Worm (Caenorhabditis elegans) whole organism, L2 larva: Measurements from ENCODE around the gene F48E8.4.

Experiments
- R02D3.7 ChIP-seq: fragments of 150-350 bp; optimal IDR thresholded peaks from 2 replicates; lab custom pipeline; 2014; ENCODE audit warnings: missing biosample characterization, missing genetic modification characterization
- aly-2 ChIP-seq: fragments of 150-350 bp; optimal IDR thresholded peaks from 2 replicates; lab custom pipeline; 2014; ENCODE audit warnings: missing biosample characterization, missing genetic modification characterization
- ama-1 ChIP-seq: fragments of 150-350 bp; optimal IDR thresholded peaks from 2 replicates; lab custom pipeline; 2018; ENCODE audit warnings: inconsistent platforms
- egl-27 ChIP-seq: sonication (generic microtip); optimal IDR thresholded peaks from 3 replicates; lab custom pipeline; 2017; ENCODE audit warnings: missing biosample characterization, missing genetic modification reagents, missing genetic modification characterization
- gmeb-1 ChIP-seq: fragments of 150-350 bp; optimal IDR thresholded peaks from 2 replicates; lab custom pipeline; 2014; ENCODE audit warnings: missing biosample characterization, missing genetic modification characterization
- lin-11 ChIP-seq: fragments of 150-350 bp; sonication (generic microtip); optimal IDR thresholded peaks from 2 replicates; lab custom pipeline; 2014; ENCODE audit warnings: missing biosample characterization, missing genetic modification characterization, inconsistent platforms, mixed read lengths
- nhr-12 ChIP-seq: fragments of 150-350 bp; optimal IDR thresholded peaks from 2 replicates; lab custom pipeline; 2014; ENCODE audit warnings: missing biosample characterization, missing genetic modification characterization
- unc-62 ChIP-seq: fragments of 150-350 bp; optimal IDR thresholded peaks from 2 replicates; lab custom pipeline; 2014; ENCODE audit warnings: missing biosample characterization, missing genetic modification reagents, missing genetic modification characterization

ce11 chrIII:5442711-5443253, 10.6 kb upstream of the F48E8.4 start, which contains the start of the genes T24G10.2 and disl-2:
- no peak for TF ChIP-seq aly-2 (tag; lab: Kevin White, UChicago)
- no peak for TF ChIP-seq ama-1
- no peak for TF ChIP-seq R02D3.7 (tag; lab: Kevin White, UChicago)
- no peak for TF ChIP-seq lin-11
- TF ChIP-seq nhr-12 (tag; lab: Kevin White, UChicago) = no peak
- TF ChIP-seq unc-62 (GFP tag; lab: Kevin White, UChicago) = no peak
- TF ChIP-seq egl-27 = no peak
- no peak for TF ChIP-seq gmeb-1 (tag; lab: Kevin White, UChicago)
